Fruit fly (Drosophila melanogaster) whole organism, embryonic: ENCODE data around the gene CG5910.
A peak's percentile ranks its signal among the peaks of the same experiment; 100 is the strongest.

Experiments
- CG10462 ChIP-seq: fragments of 200-800 bp; sonication (Bioruptor generic); optimal IDR thresholded peaks from 2 replicates; lab custom pipeline; 2016; ENCODE audit warnings: missing biosample characterization, missing genetic modification characterization
- CG10979 ChIP-seq: fragments of 200-800 bp; sonication (Bioruptor generic); optimal IDR thresholded peaks from 2 replicates; lab custom pipeline; 2018; ENCODE audit warnings: missing biosample characterization, mild to moderate bottlenecking, missing genetic modification characterization, moderate library complexity
- CG11456 ChIP-seq: fragments of 200-800 bp; sonication (Bioruptor generic); IDR thresholded peaks from 3 replicates; pipeline ENCODE4 v1.3.6; 2022; ENCODE audit warnings: missing biosample characterization, missing genetic modification characterization
- CG11504 ChIP-seq: fragments of 200-800 bp; sonication (Bioruptor generic); optimal IDR thresholded peaks from 3 replicates; lab custom pipeline; 2019; ENCODE audit warnings: missing biosample characterization, mild to moderate bottlenecking, missing genetic modification characterization, moderate library complexity
- CG12104 ChIP-seq: fragments of 200-800 bp; sonication (Bioruptor generic); optimal IDR thresholded peaks from 3 replicates; lab custom pipeline; 2016; ENCODE audit warnings: missing biosample characterization, missing genetic modification characterization
- CG12744 ChIP-seq: fragments of 200-800 bp; sonication (Bioruptor generic); optimal IDR thresholded peaks from 2 replicates; lab custom pipeline; 2016; ENCODE audit warnings: missing biosample characterization, missing genetic modification characterization
- CG12942 ChIP-seq: fragments of 200-800 bp; sonication (Bioruptor generic); optimal IDR thresholded peaks from 3 replicates; lab custom pipeline; 2016; ENCODE audit warnings: missing biosample characterization, missing genetic modification characterization
- CG14667 ChIP-seq: fragments of 200-800 bp; sonication (Bioruptor generic); IDR thresholded peaks from 2 replicates; pipeline ENCODE4 v1.3.6; 2022; ENCODE audit warnings: missing biosample characterization, missing genetic modification characterization
- CG15073 ChIP-seq: fragments of 200-800 bp; sonication (Bioruptor generic); optimal IDR thresholded peaks from 2 replicates; lab custom pipeline; 2016; ENCODE audit warnings: missing biosample characterization, missing genetic modification characterization
- CG15479 ChIP-seq: fragments of 200-800 bp; sonication (Bioruptor generic); optimal IDR thresholded peaks from 3 replicates; lab custom pipeline; 2019; ENCODE audit warnings: missing biosample characterization, mild to moderate bottlenecking, missing genetic modification characterization, moderate library complexity
- CG1602 ChIP-seq: fragments of 200-800 bp; sonication (Bioruptor generic); optimal IDR thresholded peaks from 3 replicates; lab custom pipeline; 2016; ENCODE audit warnings: missing biosample characterization, missing genetic modification characterization
- CG17328 ChIP-seq: fragments of 200-800 bp; sonication (Bioruptor generic); IDR thresholded peaks from 2 replicates; pipeline ENCODE4 v1.3.6; 2022; ENCODE audit warnings: missing biosample characterization, missing genetic modification characterization
- CG2202 ChIP-seq: fragments of 200-800 bp; sonication (Bioruptor generic); optimal IDR thresholded peaks from 2 replicates; lab custom pipeline; 2018; ENCODE audit warnings: missing biosample characterization, mild to moderate bottlenecking, missing genetic modification characterization
- CG2678 ChIP-seq: fragments of 200-800 bp; sonication (Bioruptor generic); optimal IDR thresholded peaks from 3 replicates; lab custom pipeline; 2019; ENCODE audit warnings: missing biosample characterization, mild to moderate bottlenecking, missing genetic modification characterization, moderate library complexity
- CG3065 ChIP-seq: fragments of 200-800 bp; sonication (Bioruptor generic); optimal IDR thresholded peaks from 2 replicates; lab custom pipeline; 2016; ENCODE audit warnings: missing biosample characterization, missing genetic modification characterization
- CG3281 ChIP-seq: fragments of 200-800 bp; sonication (Bioruptor generic); optimal IDR thresholded peaks from 3 replicates; lab custom pipeline; 2017; ENCODE audit warnings: missing biosample characterization, mild to moderate bottlenecking, missing genetic modification characterization
- CG3726 ChIP-seq: fragments of 200-800 bp; sonication (Bioruptor generic); IDR thresholded peaks from 3 replicates; pipeline ENCODE4, ENCODE4 v1.3.6; 2022; ENCODE audit warnings: missing biosample characterization, missing genetic modification characterization
- CG3995 ChIP-seq: fragments of 200-800 bp; sonication (Bioruptor generic); optimal IDR thresholded peaks from 3 replicates; lab custom pipeline; 2016; ENCODE audit warnings: missing biosample characterization, missing genetic modification characterization
- CG42726 ChIP-seq: fragments of 200-800 bp; sonication (Bioruptor generic); IDR thresholded peaks from 2 replicates; pipeline ENCODE4 v1.3.6; 2022; ENCODE audit warnings: missing biosample characterization, missing genetic modification characterization; ENCODE audit not compliant: partially characterized antibody
- CG5245 ChIP-seq: fragments of 200-800 bp; sonication (Bioruptor generic); optimal IDR thresholded peaks from 3 replicates; lab custom pipeline; 2016; ENCODE audit warnings: missing biosample characterization, missing genetic modification characterization
- CG5953 ChIP-seq: fragments of 200-800 bp; sonication (Bioruptor generic); IDR thresholded peaks from 2 replicates; pipeline ENCODE4 v1.3.6; 2022; ENCODE audit warnings: missing biosample characterization, missing genetic modification characterization
- CG6654 ChIP-seq: fragments of 200-800 bp; sonication (Bioruptor generic); optimal IDR thresholded peaks from 2 replicates; lab custom pipeline; 2017; ENCODE audit warnings: missing biosample characterization, mild to moderate bottlenecking, missing genetic modification characterization
- CG7745 ChIP-seq: fragments of 200-800 bp; sonication (Bioruptor generic); optimal IDR thresholded peaks from 2 replicates; lab custom pipeline; 2018; ENCODE audit warnings: missing biosample characterization, mild to moderate bottlenecking, missing genetic modification characterization, moderate library complexity
- CG9727 ChIP-seq: fragments of 200-800 bp; sonication (Bioruptor generic); optimal IDR thresholded peaks from 3 replicates; lab custom pipeline; 2017; ENCODE audit warnings: missing biosample characterization, mild to moderate bottlenecking, missing genetic modification characterization
- Dll ChIP-seq: fragments of 200-800 bp; sonication (Bioruptor generic); IDR thresholded peaks from 4 replicates; pipeline ENCODE4 v1.3.6; 2022; ENCODE audit warnings: missing biosample characterization, missing genetic modification characterization; ENCODE audit not compliant: partially characterized antibody
- HHEX ChIP-seq: fragments of 200-800 bp; sonication (Bioruptor generic); optimal IDR thresholded peaks from 3 replicates; lab custom pipeline; 2017; ENCODE audit warnings: missing biosample characterization, mild to moderate bottlenecking, missing genetic modification characterization, missing genetic modification reagents
- HmgD ChIP-seq: fragments of 200-800 bp; sonication (Bioruptor generic); optimal IDR thresholded peaks from 3 replicates; lab custom pipeline; 2016; ENCODE audit warnings: missing biosample characterization, missing genetic modification characterization
- Hmx ChIP-seq: fragments of 200-800 bp; sonication (Bioruptor generic); optimal IDR thresholded peaks from 2 replicates; lab custom pipeline; 2016; ENCODE audit warnings: missing biosample characterization, missing genetic modification characterization
- Hsf ChIP-seq: fragments of 200-800 bp; sonication (Bioruptor generic); optimal IDR thresholded peaks from 3 replicates; lab custom pipeline; 2016; ENCODE audit warnings: missing biosample characterization, missing genetic modification characterization
- Med ChIP-seq: fragments of 200-800 bp; sonication (Bioruptor generic); peaks from one replicate; lab custom pipeline; 2016; ENCODE audit warnings: missing biosample characterization, missing genetic modification characterization, mild to moderate bottlenecking, inconsistent platforms, moderate library complexity
- Myb ChIP-seq: fragments of 200-800 bp; sonication (Bioruptor generic); optimal IDR thresholded peaks from 2 replicates; lab custom pipeline; 2016; ENCODE audit warnings: missing biosample characterization, missing genetic modification characterization
- Usf ChIP-seq: fragments of 200-800 bp; sonication (Bioruptor generic); optimal IDR thresholded peaks from 2 replicates; lab custom pipeline; 2017; ENCODE audit warnings: missing genotype, missing biosample characterization, missing genetic modification characterization
- ara ChIP-seq: fragments of 200-800 bp; sonication (Bioruptor generic); IDR thresholded peaks from 2 replicates; pipeline ENCODE4 v1.3.6; 2022; ENCODE audit warnings: missing biosample characterization, missing genetic modification characterization
- bbx ChIP-seq: fragments of 200-800 bp; sonication (Bioruptor generic); IDR thresholded peaks from 2 replicates; pipeline ENCODE4 v1.3.6; 2022; ENCODE audit warnings: missing biosample characterization, missing genetic modification characterization; ENCODE audit not compliant: partially characterized antibody
- cato ChIP-seq: fragments of 200-800 bp; sonication (Bioruptor generic); optimal IDR thresholded peaks from 2 replicates; lab custom pipeline; 2016; ENCODE audit warnings: missing biosample characterization, missing genetic modification characterization, borderline replicate concordance
- croc ChIP-seq: fragments of 200-800 bp; sonication (Bioruptor generic); conservative IDR thresholded peaks from 3 replicates; pipeline ENCODE4 v1.3.6; 2022; ENCODE audit warnings: missing biosample characterization, missing genetic modification characterization
- esg ChIP-seq: fragments of 200-800 bp; sonication (Bioruptor generic); conservative IDR thresholded peaks from 2 replicates; pipeline ENCODE4 v1.3.6; 2022; ENCODE audit warnings: missing biosample characterization, missing genetic modification characterization
- ftz-f1 ChIP-seq: fragments of 200-800 bp; sonication (Bioruptor generic); optimal IDR thresholded peaks from 2 replicates; lab custom pipeline; 2016; ENCODE audit warnings: missing biosample characterization, missing genetic modification characterization
- fu2 ChIP-seq: fragments of 200-800 bp; sonication (Bioruptor generic); optimal IDR thresholded peaks from 2 replicates; lab custom pipeline; 2016; ENCODE audit warnings: missing biosample characterization, missing genetic modification characterization
- kay ChIP-seq: fragments of 200-800 bp; sonication (Bioruptor generic); optimal IDR thresholded peaks from 2 replicates; lab custom pipeline; 2016; ENCODE audit warnings: missing biosample characterization, missing genetic modification characterization
- mld ChIP-seq: fragments of 200-800 bp; sonication (Bioruptor generic); IDR thresholded peaks from 3 replicates; pipeline ENCODE4 v1.3.6; 2022; ENCODE audit warnings: missing biosample characterization, missing genetic modification characterization; ENCODE audit not compliant: partially characterized antibody
- p53 ChIP-seq: fragments of 200-800 bp; sonication (Bioruptor generic); optimal IDR thresholded peaks from 2 replicates; lab custom pipeline; 2016; ENCODE audit warnings: missing biosample characterization, missing genetic modification characterization
- pb ChIP-seq: fragments of 200-800 bp; sonication (Bioruptor generic); optimal IDR thresholded peaks from 3 replicates; lab custom pipeline; 2016; ENCODE audit warnings: missing biosample characterization, missing genetic modification characterization
- pros ChIP-seq: fragments of 200-800 bp; sonication (Bioruptor generic); optimal IDR thresholded peaks from 3 replicates; lab custom pipeline; 2019; ENCODE audit warnings: missing biosample characterization, mild to moderate bottlenecking, missing genetic modification characterization, moderate library complexity
- psq ChIP-seq: fragments of 200-800 bp; sonication (Bioruptor generic); optimal IDR thresholded peaks from 2 replicates; lab custom pipeline; 2017; ENCODE audit warnings: missing biosample characterization, missing genetic modification characterization
- run ChIP-seq: fragments of 200-800 bp; sonication (Bioruptor generic); optimal IDR thresholded peaks from 3 replicates; lab custom pipeline; 2018; ENCODE audit warnings: missing biosample characterization, mild to moderate bottlenecking, missing genetic modification characterization
- sc ChIP-seq, 3 experiments: fragments of >200 bp in 2 of 3; fragments of 200-800 bp in 1 of 3; sonication (Bioruptor generic) in 1 of 3; optimal IDR thresholded peaks; 2 replicates in 2 of 3; 3 replicates in 1 of 3; lab custom pipeline; 2017; ENCODE audit warnings: mild to moderate bottlenecking in 1 of 3, missing biosample characterization in 1 of 3, missing genetic modification characterization in 1 of 3, missing genetic modification reagents in 1 of 3
- schlank ChIP-seq: fragments of 200-800 bp; sonication (Bioruptor generic); optimal IDR thresholded peaks from 2 replicates; lab custom pipeline; 2018; ENCODE audit warnings: missing biosample characterization, mild to moderate bottlenecking, missing genetic modification characterization
- seq ChIP-seq: fragments of 200-800 bp; sonication (Bioruptor generic); IDR thresholded peaks from 2 replicates; pipeline ENCODE4 v1.3.6; 2022; ENCODE audit warnings: missing biosample characterization, missing genetic modification characterization
- so ChIP-seq: fragments of 200-800 bp; sonication (Bioruptor generic); IDR thresholded peaks from 3 replicates; pipeline ENCODE4 v1.3.6; 2022; ENCODE audit warnings: missing biosample characterization, missing genetic modification characterization
- zen2 ChIP-seq: fragments of 200-800 bp; sonication (Bioruptor generic); IDR thresholded peaks from 3 replicates; pipeline ENCODE4 v1.3.6; 2022; ENCODE audit warnings: missing biosample characterization, missing genetic modification characterization; ENCODE audit not compliant: partially characterized antibody

CG5910 gene

DNA sequence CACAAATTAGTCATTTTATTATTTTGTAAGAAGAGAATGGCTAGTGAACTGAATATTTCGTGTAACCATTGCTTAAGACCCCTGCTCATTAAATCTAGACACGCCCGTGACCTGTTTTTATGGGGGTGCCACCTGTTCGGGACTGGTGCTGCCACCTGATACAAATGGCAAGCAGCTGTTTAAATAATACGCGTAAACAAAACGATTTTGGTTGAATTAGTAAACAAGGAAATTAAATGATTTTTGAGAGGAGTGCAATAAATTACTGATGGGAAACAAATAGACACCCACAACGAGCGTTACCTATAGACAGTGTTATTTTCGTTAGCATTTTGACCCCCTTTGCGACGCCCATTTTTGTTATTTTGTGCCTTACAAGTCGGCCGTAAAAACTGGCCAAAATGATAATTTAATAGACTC lies 32.6 kb downstream of the CG5910 start (continued):
- TF ChIP-seq p53 (GFP tag; lab: Kevin White, UChicago) (peak; percentile 64), CG15073 (GFP tag; lab: Kevin White, UChicago) (peak; percentile 37), pros (GFP tag; lab: Kevin White, UChicago) (no peak), CG10979 (tag; lab: Kevin White, UChicago) (peak; percentile 71), kay (GFP tag; lab: Kevin White, UChicago) (peak; percentile 76), CG14667 (GFP tag; lab: Robert Waterston, UW) (no peak), esg (GFP tag; lab: Robert Waterston, UW) (no peak), CG12744 (GFP tag; lab: Kevin White, UChicago) (peak; percentile 74), ftz-f1 (GFP tag; lab: Kevin White, UChicago) (peak; percentile 49), mld (no peak), HHEX (GFP tag; lab: Kevin White, UChicago) (peak; percentile 86), croc (GFP tag; lab: Robert Waterston, UW) (peak; percentile 58), CG11456 (no peak), Hsf (GFP tag; lab: Kevin White, UChicago) (peak; percentile 84), CG3065 (GFP tag; lab: Kevin White, UChicago) (peak; percentile 73), pb (peak; percentile 83), CG12942 (peak; percentile 88), fu2 (GFP tag; lab: Kevin White, UChicago) (peak; percentile 88), run (tag; lab: Kevin White, UChicago) (peak; percentile 49), so (GFP tag; lab: Robert Waterston, UW) (no peak), Dll (GFP tag; lab: Robert Waterston, UW) (no peak), CG3995 (peak; percentile 37), CG7745 (no peak), cato (GFP tag; lab: Kevin White, UChicago) (peak; percentile 71), CG11504 (tag; lab: Kevin White, UChicago) (peak; percentile 88), CG42726 (GFP tag; lab: Robert Waterston, UW) (no peak), bbx (no peak), CG3726 (GFP tag; lab: Robert Waterston, UW) (no peak), CG5953 (GFP tag; lab: Robert Waterston, UW) (no peak), CG2202 (tag; lab: Kevin White, UChicago) (peak; percentile 51), zen2 (GFP tag; lab: Robert Waterston, UW) (no peak), CG15479 (no peak), schlank (peak; percentile 74), CG12104 (GFP tag; lab: Kevin White, UChicago) (peak; percentile 79), CG1602 (peak; percentile 91), HmgD (GFP tag; lab: Kevin White, UChicago) (peak; percentile 77), seq (no peak), Usf (peak; percentile 47), psq (GFP tag; lab: Kevin White, UChicago) (peak; percentile 82), CG6654 (peak; percentile 34), Hmx (GFP tag; lab: Kevin White, UChicago) (peak; percentile 34), CG10462 (GFP tag; lab: Kevin White, UChicago) (peak; percentile 78), ara (GFP tag; lab: Robert Waterston, UW) (no peak), CG2678 (peak; percentile 89), CG17328 (GFP tag; lab: Robert Waterston, UW) (no peak), CG9727 (GFP tag; lab: Kevin White, UChicago) (peak; percentile 83), CG3281 (GFP tag; lab: Kevin White, UChicago) (peak; percentile 88), sc (optimal IDR thresholded peaks at IDR 0.05; lab: Kevin White, UChicago) (no peak), sc (GFP tag; optimal IDR thresholded peaks at IDR 0.05; lab: Kevin White, UChicago) (peak; percentile 74), Med (GFP tag; lab: Kevin White, UChicago) (peak; percentile 98), Myb (GFP tag; lab: Kevin White, UChicago) (peak; percentile 76), CG5245 (GFP tag; lab: Kevin White, UChicago) (peak; percentile 81)
